Fruit fly (Drosophila melanogaster) Kc167 (cell line): ENCODE measurements around the gene NUCB1.

ENCODE experiments used
- Myc ChIP-seq: fragments of >200 bp; optimal IDR thresholded peaks from 2 replicates; lab custom pipeline; 2017; ENCODE audit warnings: missing external identifiers
- Sin3A ChIP-seq: fragments of >200 bp; optimal IDR thresholded peaks from 2 replicates; lab custom pipeline; 2018; ENCODE audit warnings: missing external identifiers
- h ChIP-seq: fragments of >200 bp; optimal IDR thresholded peaks from 3 replicates; lab custom pipeline; 2018; ENCODE audit warnings: missing external identifiers
- insv ChIP-seq: fragments of >200 bp; optimal IDR thresholded peaks from 3 replicates; lab custom pipeline; 2018; ENCODE audit warnings: missing external identifiers
- psq ChIP-seq: fragments of >200 bp; optimal IDR thresholded peaks from 2 replicates; lab custom pipeline; 2017; ENCODE audit warnings: missing external identifiers
- ttk ChIP-seq: sonication (Bioruptor generic); optimal IDR thresholded peaks from 2 replicates; lab custom pipeline; 2017; ENCODE audit warnings: missing external identifiers

dm6 chr3L:17759072-17759747 is 42.9 kb downstream of the NUCB1 start, which contains the start of gene CG32181:
- TF ChIP-seq Sin3A (lab: Kevin White, UChicago): no peak
- TF ChIP-seq psq (lab: Kevin White, UChicago): no peak
- TF ChIP-seq insv: no peak
- TF ChIP-seq h: no peak
- TF ChIP-seq ttk: no peak
- TF ChIP-seq Myc (lab: Kevin White, UChicago): no peak
